Worm (Caenorhabditis elegans): ENCODE results near the gene F17E9.2.
"Not testable (repeated sequence)": the region's sequence is repeated elsewhere in the genome, so short reads cannot be mapped to it uniquely, and the experiment has no call there.

Gene F17E9.2

ce11 chrIV:8345518-8345917, 10.2 kb upstream of the F17E9.2 start, which contains the start of gene F17E9.5:
Gene F17E9.5, plus strand, starts transcription at chrIV:8345818.
- TF ChIP-seq mdl-1 (tag; optimal IDR thresholded peaks at IDR 0.05) (no peak), elt-3 (tag; optimal IDR thresholded peaks at IDR 0.05) (no peak), sem-4 (tag; optimal IDR thresholded peaks at IDR 0.05) (no peak), ZK546.5 (tag; optimal IDR thresholded peaks at IDR 0.05) (no peak), gmeb-1 (tag; optimal IDR thresholded peaks at IDR 0.05) (no peak), ceh-16 (tag; optimal IDR thresholded peaks at IDR 0.05) (no peak), ztf-1 (GFP tag; conservative IDR thresholded peaks at IDR 0.05) (no peak)

ce11 chrIV:8347051-8347450, 8.6 kb upstream of the F17E9.2 start, which contains the start of the genes F17E9.18 and F17E9.15:
Gene F17E9.18, minus strand, starts transcription at chrIV:8347151.
Gene F17E9.15, plus strand, starts transcription at chrIV:8347418.
- TF ChIP-seq Y55F3AM.14 (GFP tag; optimal IDR thresholded peaks at IDR 0.05) (no peak), nhr-237 (tag; optimal IDR thresholded peaks at IDR 0.05) (no peak), nhr-25 (tag; optimal IDR thresholded peaks at IDR 0.05) (no peak), unc-62 (GFP tag; optimal IDR thresholded peaks at IDR 0.05) (no peak), nhr-23 (tag; optimal IDR thresholded peaks at IDR 0.05) (no peak), nhr-129 (tag; optimal IDR thresholded peaks at IDR 0.05) (no peak), ZK546.5 (tag; optimal IDR thresholded peaks at IDR 0.05) (no peak), ztf-11 (tag; optimal IDR thresholded peaks at IDR 0.05) (no peak), nhr-6 (tag; optimal IDR thresholded peaks at IDR 0.05) (no peak), nhr-21 (tag; optimal IDR thresholded peaks at IDR 0.05) (no peak), alr-1 (tag; optimal IDR thresholded peaks at IDR 0.05) (no peak), ztf-4 (tag; optimal IDR thresholded peaks at IDR 0.05) (no peak), skn-1 (tag; optimal IDR thresholded peaks at IDR 0.05) (no peak), blmp-1 (tag; optimal IDR thresholded peaks at IDR 0.05; ENCODE audit: insufficient read depth) (no peak), ztf-1 (GFP tag; conservative IDR thresholded peaks at IDR 0.05) (no peak)

ce11 chrIV:8348073-8348472, 7.6 kb upstream of the F17E9.2 start, which contains the start of gene F17E9.4:
Gene F17E9.4, plus strand, starts transcription at chrIV:8348373.
- TF ChIP-seq unc-39 (tag; optimal IDR thresholded peaks at IDR 0.05) (no peak), blmp-1 (tag; optimal IDR thresholded peaks at IDR 0.05; ENCODE audit: insufficient read depth) (no peak), lin-13 (GFP tag; optimal IDR thresholded peaks at IDR 0.05) (no peak), nhr-237 (tag; optimal IDR thresholded peaks at IDR 0.05) (no peak), Y55F3AM.14 (GFP tag; optimal IDR thresholded peaks at IDR 0.05) (no peak), ztf-4 (tag; optimal IDR thresholded peaks at IDR 0.05) (no peak), nhr-25 (tag; optimal IDR thresholded peaks at IDR 0.05) (no peak), alr-1 (tag; optimal IDR thresholded peaks at IDR 0.05) (no peak), sma-9 (GFP tag; optimal IDR thresholded peaks at IDR 0.05) (no peak), sma-9 (tag; optimal IDR thresholded peaks at IDR 0.05) (no peak), lin-11 (tag; optimal IDR thresholded peaks at IDR 0.05) (no peak), mab-5 (tag; optimal IDR thresholded peaks at IDR 0.05) (no peak), lsy-2 (tag; optimal IDR thresholded peaks at IDR 0.05) (no peak), gmeb-1 (tag; optimal IDR thresholded peaks at IDR 0.05) (no peak), ceh-16 (tag; optimal IDR thresholded peaks at IDR 0.05) (no peak), snpc-4 (tag; optimal IDR thresholded peaks at IDR 0.05) (no peak), elt-3 (tag; optimal IDR thresholded peaks at IDR 0.05) (no peak)

ce11 chrIV:8352036-8352435, 3.7 kb upstream of the F17E9.2 start, which contains the start of gene F17E9.16:
Gene F17E9.16, plus strand, starts transcription at chrIV:8352336.
- TF ChIP-seq mab-5, ztf-11, dmd-4 (tag; optimal IDR thresholded peaks at IDR 0.05): not testable (repeated sequence)

ce11 chrIV:8354572-8354971, 1.1 kb upstream of the F17E9.2 start, which contains the start of gene F17E9.3:
Gene F17E9.3, plus strand, starts transcription at chrIV:8354872.
- TF ChIP-seq ztf-1 (GFP tag; conservative IDR thresholded peaks at IDR 0.05) (no peak), nhr-21 (tag; optimal IDR thresholded peaks at IDR 0.05) (no peak), alr-1 (tag; optimal IDR thresholded peaks at IDR 0.05) (no peak), sem-4 (tag; optimal IDR thresholded peaks at IDR 0.05) (no peak), ceh-16 (tag; optimal IDR thresholded peaks at IDR 0.05) (no peak)

- TF ChIP-seq elt-3 (tag; optimal IDR thresholded peaks at IDR 0.05) (no peak), nhr-12 (tag; optimal IDR thresholded peaks at IDR 0.05) (no peak), lin-11 (tag; optimal IDR thresholded peaks at IDR 0.05) (no peak), mab-5 (tag; optimal IDR thresholded peaks at IDR 0.05) (no peak), nhr-25 (tag; optimal IDR thresholded peaks at IDR 0.05) (no peak), crh-2 (tag; optimal IDR thresholded peaks at IDR 0.05) (no peak), nhr-77 (tag; optimal IDR thresholded peaks at IDR 0.05) (no peak), ceh-82 (tag; optimal IDR thresholded peaks at IDR 0.05) (no peak), lsy-2 (tag; optimal IDR thresholded peaks at IDR 0.05) (no peak)
These were observed 1.6 kb downstream of the F17E9.2 start for ce11 chrIV:8357299-8357698.

All from whole organism, L2 larva.